Worm (Caenorhabditis elegans): Measurements from ENCODE around the gene F54C9.7.

The F54C9.7 gene

ce11 chrII:8561227-8561626, 11.9 kb upstream of the F54C9.7 start, which contains the start of gene iff-2 (continued):
- TF ChIP-seq hlh-30 (tag; optimal IDR thresholded peaks at IDR 0.05; ENCODE audit: insufficient read depth) (peak; percentile 100), dmd-6 (GFP tag; IDR thresholded peaks at IDR 0.05) (peak; percentile 99), zag-1 (tag; optimal IDR thresholded peaks at IDR 0.05) (peak; percentile 81), F49E8.2 (tag; optimal IDR thresholded peaks at IDR 0.05; ENCODE audit: borderline replicate concordance) (no peak), fkh-10 (GFP tag; optimal IDR thresholded peaks at IDR 0.05) (peak; percentile 99), F44E2.7 (GFP tag; IDR thresholded peaks at IDR 0.05) (no peak), tag-97 (GFP tag; IDR thresholded peaks at IDR 0.05) (0 out of 2 replicates have a peak, but pooled peaks have one; percentile 78), ceh-62 (tag; optimal IDR thresholded peaks at IDR 0.05) (no peak), Y105C5A.15 (GFP tag; IDR thresholded peaks at IDR 0.05) (no peak), ZK546.5 (tag; optimal IDR thresholded peaks at IDR 0.05) (peak; percentile 47 to 92), lin-1 (GFP tag; IDR thresholded peaks at IDR 0.05) (peak; percentile 96), F26F4.8 (GFP tag; conservative IDR thresholded peaks at IDR 0.05) (no peak), ceh-44 (GFP tag; IDR thresholded peaks at IDR 0.05) (0 out of 2 replicates have a peak, but pooled peaks have one; percentile 56), nhr-48 (tag; optimal IDR thresholded peaks at IDR 0.05) (peak; percentile 95), nhr-102 (tag; optimal IDR thresholded peaks at IDR 0.05) (peak; percentile 97), spr-3 (GFP tag; optimal IDR thresholded peaks at IDR 0.05) (peak; percentile 93), lim-7 (GFP tag; IDR thresholded peaks at IDR 0.05) (peak; percentile 70; the same call in 1 of the 2 replicates), unc-130 (GFP tag; optimal IDR thresholded peaks at IDR 0.05) (peak; percentile 51), daf-16 (GFP tag; optimal IDR thresholded peaks at IDR 0.05) (peak; percentile 89 to 91), daf-16 (tag; optimal IDR thresholded peaks at IDR 0.05) (peak; percentile 92), ztf-7 (tag; optimal IDR thresholded peaks at IDR 0.05) (peak; percentile 87), fos-1 (tag; optimal IDR thresholded peaks at IDR 0.05) (peak; percentile 58), hif-1 (tag; optimal IDR thresholded peaks at IDR 0.05) (peak; percentile 88 to 96), sdz-12 (GFP tag; optimal IDR thresholded peaks at IDR 0.05) (peak; percentile 60), zip-2 (tag; optimal IDR thresholded peaks at IDR 0.05) (peak; percentile 89), dmd-8 (GFP tag; IDR thresholded peaks at IDR 0.05) (no peak; the same call in 1 of the 2 replicates), spr-1 (tag; optimal IDR thresholded peaks at IDR 0.05) (peak; percentile 96), set-16 (GFP tag; IDR thresholded peaks at IDR 0.05) (peak; percentile 73), skn-1 (tag; optimal IDR thresholded peaks at IDR 0.05) (peak; percentile 95), mdt-29 (GFP tag; IDR thresholded peaks at IDR 0.05) (no peak; the same call in none of the 2 replicates), F37D6.2 (tag; optimal IDR thresholded peaks at IDR 0.05) (peak; percentile 95), dve-1 (tag; optimal IDR thresholded peaks at IDR 0.05; ENCODE audit: insufficient read depth) (peak; percentile 100), nhr-111 (GFP tag; optimal IDR thresholded peaks at IDR 0.05) (no peak), jun-1 (tag; optimal IDR thresholded peaks at IDR 0.05) (peak; percentile 97), nhr-25 (tag; optimal IDR thresholded peaks at IDR 0.05; ENCODE audit: borderline replicate concordance, insufficient read depth) (peak; percentile 97), ceh-32 (tag; optimal IDR thresholded peaks at IDR 0.05; ENCODE audit: poor library complexity) (peak; percentile 68), lin-15B (tag; optimal IDR thresholded peaks at IDR 0.05) (peak; percentile 98), aly-2 (tag; optimal IDR thresholded peaks at IDR 0.05) (peak; percentile 19), cey-2 (tag; optimal IDR thresholded peaks at IDR 0.05; ENCODE audit: borderline replicate concordance, insufficient read depth) (peak; percentile 85), lir-3 (tag; optimal IDR thresholded peaks at IDR 0.05) (peak; percentile 76), mxl-2 (GFP tag; conservative IDR thresholded peaks at IDR 0.05) (peak; percentile 92), rbr-2 (tag; optimal IDR thresholded peaks at IDR 0.05) (peak; percentile 99), lin-29 (GFP tag; IDR thresholded peaks at IDR 0.05) (peak; percentile 88), daf-8 (GFP tag; IDR thresholded peaks at IDR 0.05) (no peak), R02D3.7 (tag; optimal IDR thresholded peaks at IDR 0.05) (peak; percentile 50), ceh-82 (tag; optimal IDR thresholded peaks at IDR 0.05) (peak; percentile 12), snpc-1.2 (GFP tag; IDR thresholded peaks at IDR 0.05) (no peak), egl-27 (tag; optimal IDR thresholded peaks at IDR 0.05) (peak; percentile 80), aha-1 (tag) (peak; percentile 100), pqm-1 (tag; optimal IDR thresholded peaks at IDR 0.05) (peak; percentile 92), ZK337.2 (GFP tag; IDR thresholded peaks at IDR 0.05) (peak; percentile 63; the same call in 1 of the 2 replicates)
